Fruit fly (Drosophila melanogaster): ENCODE measurements around the gene CG46304.

CG46304 gene

dm6 chr2L:18944175-18945012 is 1.7 kb upstream of the CG46304 start (continued):
- TF ChIP-seq Hr38 (GFP tag; optimal IDR thresholded peaks at IDR 0.05) (no peak), CG3919 (GFP tag; optimal IDR thresholded peaks at IDR 0.05) (peak; percentile 35), CG11762 (GFP tag; optimal IDR thresholded peaks at IDR 0.05; ENCODE audit: insufficient read depth) (no peak), CG6854 (GFP tag; optimal IDR thresholded peaks at IDR 0.05) (peak; percentile 41), Hr4 (GFP tag; optimal IDR thresholded peaks at IDR 0.05) (no peak), eg (GFP tag; IDR thresholded peaks at IDR 0.05) (no peak), CG8632 (GFP tag; optimal IDR thresholded peaks at IDR 0.05) (no peak), CG32006 (GFP tag; optimal IDR thresholded peaks at IDR 0.05) (no peak), esn (GFP tag; optimal IDR thresholded peaks at IDR 0.05) (no peak), fkh (GFP tag; optimal IDR thresholded peaks at IDR 0.05) (peak; percentile 61), topi (GFP tag; optimal IDR thresholded peaks at IDR 0.05) (peak; percentile 12), Met (GFP tag; optimal IDR thresholded peaks at IDR 0.05) (no peak), Blimp-1 (GFP tag; optimal IDR thresholded peaks at IDR 0.05) (no peak), ss (GFP tag; optimal IDR thresholded peaks at IDR 0.05) (peak; percentile 38 to 65), CG31627 (GFP tag; optimal IDR thresholded peaks at IDR 0.05) (no peak), CG11902 (GFP tag; optimal IDR thresholded peaks at IDR 0.05) (no peak), fd59A (GFP tag; optimal IDR thresholded peaks at IDR 0.05) (no peak), cyc (GFP tag; optimal IDR thresholded peaks at IDR 0.05) (no peak), Eip75B (GFP tag; optimal IDR thresholded peaks at IDR 0.05) (peak; percentile 47)

dm6 chr2L:18946636-18947514 is 770 bp downstream of the CG46304 start:
- TF ChIP-seq fkh (GFP tag; optimal IDR thresholded peaks at IDR 0.05) (no peak), CG10631 (GFP tag; optimal IDR thresholded peaks at IDR 0.05) (peak; percentile 92), Sox102F (GFP tag; optimal IDR thresholded peaks at IDR 0.05) (peak; percentile 46), acj6 (GFP tag; optimal IDR thresholded peaks at IDR 0.05) (peak; percentile 82), vri (GFP tag; optimal IDR thresholded peaks at IDR 0.05) (peak; percentile 47), Ets96B (tag; optimal IDR thresholded peaks at IDR 0.05) (peak; percentile 94), CG31627 (GFP tag; optimal IDR thresholded peaks at IDR 0.05) (peak; percentile 43), Hr4 (GFP tag; optimal IDR thresholded peaks at IDR 0.05) (no peak), CG8319 (GFP tag; optimal IDR thresholded peaks at IDR 0.05) (peak; percentile 19), Smox (GFP tag; optimal IDR thresholded peaks at IDR 0.05) (peak; percentile 52), dac (GFP tag; optimal IDR thresholded peaks at IDR 0.05) (no peak), CG6808 (GFP tag; optimal IDR thresholded peaks at IDR 0.05) (peak; percentile 81), Eip93F (GFP tag; optimal IDR thresholded peaks at IDR 0.05) (peak; percentile 42), CG3919 (GFP tag; optimal IDR thresholded peaks at IDR 0.05) (peak; percentile 76), CG8119 (GFP tag; IDR thresholded peaks at IDR 0.05) (peak; percentile 76), Eip75B (GFP tag; optimal IDR thresholded peaks at IDR 0.05) (peak; percentile 2), CG3032 (tag; optimal IDR thresholded peaks at IDR 0.05) (peak; percentile 93), Eip78C (GFP tag) (peak; percentile 91), Sox15 (GFP tag; optimal IDR thresholded peaks at IDR 0.05) (peak; percentile 53), Lpt (GFP tag; optimal IDR thresholded peaks at IDR 0.05) (peak; percentile 45), CG16779 (tag; optimal IDR thresholded peaks at IDR 0.05) (peak; percentile 77), CG1621 (tag; optimal IDR thresholded peaks at IDR 0.05) (peak; percentile 47), CG6792 (GFP tag; optimal IDR thresholded peaks at IDR 0.05) (peak; percentile 85), CG9139 (GFP tag; optimal IDR thresholded peaks at IDR 0.05) (peak; percentile 85), CG7368 (GFP tag; optimal IDR thresholded peaks at IDR 0.05) (peak; percentile 40), CG4318 (GFP tag; optimal IDR thresholded peaks at IDR 0.05) (peak; percentile 43), fd59A (GFP tag; optimal IDR thresholded peaks at IDR 0.05) (peak; percentile 24), CG32006 (GFP tag; optimal IDR thresholded peaks at IDR 0.05) (peak; percentile 72), lz (GFP tag; optimal IDR thresholded peaks at IDR 0.05) (peak; percentile 68), achi (GFP tag; optimal IDR thresholded peaks at IDR 0.05) (peak; percentile 82), spab (GFP tag; optimal IDR thresholded peaks at IDR 0.05) (peak; percentile 79), topi (GFP tag; optimal IDR thresholded peaks at IDR 0.05) (peak; percentile 61), Hr38 (GFP tag; optimal IDR thresholded peaks at IDR 0.05) (no peak), eg (GFP tag; IDR thresholded peaks at IDR 0.05) (no peak), CG15336 (GFP tag; IDR thresholded peaks at IDR 0.05) (peak; percentile 66), Sox14 (GFP tag; optimal IDR thresholded peaks at IDR 0.05) (peak; percentile 1), Blimp-1 (GFP tag; optimal IDR thresholded peaks at IDR 0.05) (peak; percentile 60)
